6 worm cellular contexts compared by ENCODE assay signal in genomic region chrIV:8032135-8032915, ce11.
TF ChIP-seq lines count a peak whose summit lies in the region.

No protein-coding gene starts in this region.

TF ChIP-seq in whole organism, L1 larva, 84 proteins besides CTCF, POLR2A, EP300 and RAD21 (continues in another document):
- TF ChIP-seq nhr-20 (tag; optimal IDR thresholded peaks at IDR 0.05; lab: Kevin White, UChicago) (peak; percentile 7), pqm-1 (tag; optimal IDR thresholded peaks at IDR 0.05; lab: Kevin White, UChicago) (peak; percentile 83), vab-15 (tag; optimal IDR thresholded peaks at IDR 0.05; lab: Kevin White, UChicago) (no peak), nhr-90 (tag; optimal IDR thresholded peaks at IDR 0.05; lab: Kevin White, UChicago; ENCODE audit: poor library complexity) (no peak), F16B12.6 (tag; optimal IDR thresholded peaks at IDR 0.05; lab: Kevin White, UChicago) (no peak), ceh-88 (GFP tag; IDR thresholded peaks at IDR 0.05; lab: Robert Waterston, UW) (no peak), lin-14 (GFP tag; optimal IDR thresholded peaks at IDR 0.05; lab: Kevin White, UChicago) (peak; percentile 12), C16A3.4 (tag; optimal IDR thresholded peaks at IDR 0.05; lab: Kevin White, UChicago) (no peak), lin-15B (tag; optimal IDR thresholded peaks at IDR 0.05; lab: Kevin White, UChicago) (no peak), jun-1 (tag; optimal IDR thresholded peaks at IDR 0.05; lab: Kevin White, UChicago) (peak; percentile 14), zag-1 (tag; optimal IDR thresholded peaks at IDR 0.05; lab: Kevin White, UChicago) (no peak), ceh-8 (GFP tag; optimal IDR thresholded peaks at IDR 0.05; lab: Kevin White, UChicago) (no peak), zip-4 (GFP tag; optimal IDR thresholded peaks at IDR 0.05; lab: Kevin White, UChicago) (no peak), unc-30 (tag; optimal IDR thresholded peaks at IDR 0.05; lab: Kevin White, UChicago) (no peak), nhr-85 (tag; lab: Kevin White, UChicago) (peak; percentile 10), elt-2 (tag; optimal IDR thresholded peaks at IDR 0.05; lab: Kevin White, UChicago) (peak; percentile 97)

TF ChIP-seq in whole organism, L2 larva, 48 proteins besides CTCF, POLR2A, EP300 and RAD21 (continues in another document):
- TF ChIP-seq unc-39 (tag; optimal IDR thresholded peaks at IDR 0.05; lab: Kevin White, UChicago) (no peak), nhr-129 (tag; optimal IDR thresholded peaks at IDR 0.05; lab: Kevin White, UChicago) (no peak), nhr-6 (tag; optimal IDR thresholded peaks at IDR 0.05; lab: Kevin White, UChicago) (no peak), peb-1 (tag; optimal IDR thresholded peaks at IDR 0.05; lab: Kevin White, UChicago) (no peak), nhr-77 (tag; optimal IDR thresholded peaks at IDR 0.05; lab: Kevin White, UChicago) (no peak), aly-2 (tag; optimal IDR thresholded peaks at IDR 0.05; lab: Kevin White, UChicago) (no peak), nhr-11 (tag; optimal IDR thresholded peaks at IDR 0.05; lab: Kevin White, UChicago) (no peak), F13H6.1 (tag; optimal IDR thresholded peaks at IDR 0.05; lab: Kevin White, UChicago) (peak; percentile 10), zag-1 (tag; optimal IDR thresholded peaks at IDR 0.05; lab: Kevin White, UChicago) (no peak), crh-2 (tag; optimal IDR thresholded peaks at IDR 0.05; lab: Kevin White, UChicago) (peak; percentile 78), unc-55 (GFP tag; optimal IDR thresholded peaks at IDR 0.05; lab: Kevin White, UChicago) (no peak), fos-1 (tag; optimal IDR thresholded peaks at IDR 0.05; lab: Kevin White, UChicago) (peak; percentile 84), egl-27 (tag; optimal IDR thresholded peaks at IDR 0.05; lab: Kevin White, UChicago) (peak; percentile 31), lin-13 (GFP tag; optimal IDR thresholded peaks at IDR 0.05; lab: Kevin White, UChicago) (no peak), elt-3 (tag; optimal IDR thresholded peaks at IDR 0.05; lab: Kevin White, UChicago) (no peak), gmeb-1 (tag; optimal IDR thresholded peaks at IDR 0.05; lab: Kevin White, UChicago) (no peak), nhr-21 (tag; optimal IDR thresholded peaks at IDR 0.05; lab: Kevin White, UChicago) (no peak)

TF ChIP-seq in whole organism, L3 larva, 47 proteins besides CTCF, POLR2A, EP300 and RAD21:
- TF ChIP-seq mdl-1 (tag; optimal IDR thresholded peaks at IDR 0.05; lab: Kevin White, UChicago) (no peak), pqm-1 (tag; optimal IDR thresholded peaks at IDR 0.05; lab: Kevin White, UChicago) (peak; percentile 100), hmg-11 (tag; optimal IDR thresholded peaks at IDR 0.05; lab: Kevin White, UChicago) (no peak), R02D3.7 (tag; optimal IDR thresholded peaks at IDR 0.05; lab: Kevin White, UChicago) (no peak), nhr-67 (tag; optimal IDR thresholded peaks at IDR 0.05; lab: Kevin White, UChicago) (no peak), snpc-4 (tag; optimal IDR thresholded peaks at IDR 0.05; lab: Kevin White, UChicago) (no peak), ceh-9 (tag; optimal IDR thresholded peaks at IDR 0.05; lab: Kevin White, UChicago) (no peak), ceh-82 (tag; optimal IDR thresholded peaks at IDR 0.05; lab: Kevin White, UChicago) (no peak), nhr-11 (tag; optimal IDR thresholded peaks at IDR 0.05; lab: Kevin White, UChicago) (no peak), nhr-28 (tag; optimal IDR thresholded peaks at IDR 0.05; lab: Kevin White, UChicago) (no peak), fkh-10 (GFP tag; optimal IDR thresholded peaks at IDR 0.05; lab: Kevin White, UChicago) (no peak), aly-2 (tag; optimal IDR thresholded peaks at IDR 0.05; lab: Kevin White, UChicago) (no peak), nfya-1 (tag; optimal IDR thresholded peaks at IDR 0.05; lab: Kevin White, UChicago; ENCODE audit: insufficient read depth) (no peak), jun-1 (tag; optimal IDR thresholded peaks at IDR 0.05; lab: Kevin White, UChicago) (peak; percentile 35), pha-4 (tag; optimal IDR thresholded peaks at IDR 0.05; lab: Kevin White, UChicago) (peak; percentile 43), fkh-2 (tag; optimal IDR thresholded peaks at IDR 0.05; lab: Kevin White, UChicago) (no peak), elt-2 (tag; optimal IDR thresholded peaks at IDR 0.05; lab: Kevin White, UChicago) (peak; percentile 98)

TF ChIP-seq in whole organism, L4 larva, 104 proteins besides CTCF, POLR2A, EP300 and RAD21 (continues in another document):
- TF ChIP-seq nhr-10 (tag; optimal IDR thresholded peaks at IDR 0.05; lab: Kevin White, UChicago) (peak; percentile 24), F26F4.8 (GFP tag; conservative IDR thresholded peaks at IDR 0.05; lab: Robert Waterston, UW) (no peak), php-3 (GFP tag; IDR thresholded peaks at IDR 0.05; lab: Robert Waterston, UW) (0 out of 2 replicates have a peak, but pooled peaks have one; percentile 34), hlh-11 (tag; optimal IDR thresholded peaks at IDR 0.05; lab: Kevin White, UChicago) (peak; percentile 88), lin-13 (GFP tag; optimal IDR thresholded peaks at IDR 0.05; lab: Kevin White, UChicago) (no peak), nhr-102 (tag; optimal IDR thresholded peaks at IDR 0.05; lab: Kevin White, UChicago) (peak; percentile 56), nhr-48 (tag; optimal IDR thresholded peaks at IDR 0.05; lab: Kevin White, UChicago) (peak; percentile 74), lsy-2 (tag; optimal IDR thresholded peaks at IDR 0.05; lab: Kevin White, UChicago) (peak in 1 of 2 experiments; percentile 15), ztf-7 (tag; optimal IDR thresholded peaks at IDR 0.05; lab: Kevin White, UChicago) (no peak), cey-2 (tag; optimal IDR thresholded peaks at IDR 0.05; lab: Kevin White, UChicago; ENCODE audit: borderline replicate concordance, insufficient read depth) (peak; percentile 29), mxl-2 (GFP tag; conservative IDR thresholded peaks at IDR 0.05; lab: Robert Waterston, UW) (no peak), pqm-1 (tag; optimal IDR thresholded peaks at IDR 0.05; lab: Kevin White, UChicago) (peak; percentile 98), T20F7.1 (GFP tag; optimal IDR thresholded peaks at IDR 0.05; lab: Kevin White, UChicago) (peak; percentile 33), D1046.2 (GFP tag; IDR thresholded peaks at IDR 0.05; lab: Robert Waterston, UW) (no peak), lin-1 (GFP tag; IDR thresholded peaks at IDR 0.05; lab: Robert Waterston, UW) (peak; percentile 65; the same call in 1 of the 2 replicates), dmd-6 (GFP tag; IDR thresholded peaks at IDR 0.05; lab: Robert Waterston, UW) (peak; percentile 97)

TF ChIP-seq in whole organism, late embryonic, 69 proteins besides CTCF, POLR2A, EP300 and RAD21:
- TF ChIP-seq elt-2 (tag; optimal IDR thresholded peaks at IDR 0.05; lab: Kevin White, UChicago) (peak; percentile 69), ets-4 (tag; optimal IDR thresholded peaks at IDR 0.05; lab: Kevin White, UChicago) (no peak)

TF ChIP-seq in whole organism, young adult, 124 proteins besides CTCF, POLR2A, EP300 and RAD21:
- TF ChIP-seq Y53G8AR.9 (GFP tag; conservative IDR thresholded peaks at IDR 0.05; lab: Robert Waterston, UW), result no peak
- TF ChIP-seq nhr-80 (tag; optimal IDR thresholded peaks at IDR 0.05; lab: Kevin White, UChicago), result peak; percentile 98
- TF ChIP-seq atf-7 (tag; optimal IDR thresholded peaks at IDR 0.05; lab: Kevin White, UChicago), result peak; percentile 81
- no peak for TF ChIP-seq cebp-1 (GFP tag; IDR thresholded peaks at IDR 0.05; lab: Robert Waterston, UW)
- peak; percentile 20 for TF ChIP-seq cebp-1 (tag; optimal IDR thresholded peaks at IDR 0.05; lab: Kevin White, UChicago)
- TF ChIP-seq nhr-120 (GFP tag; IDR thresholded peaks at IDR 0.05; lab: Robert Waterston, UW), result no peak
- TF ChIP-seq egl-44 (GFP tag; IDR thresholded peaks at IDR 0.05; lab: Robert Waterston, UW), result no peak
- peak; percentile 75 for TF ChIP-seq ets-4 (GFP tag; optimal IDR thresholded peaks at IDR 0.05; lab: Kevin White, UChicago)
- peak; percentile 65 for TF ChIP-seq ztf-22 (GFP tag; optimal IDR thresholded peaks at IDR 0.05; lab: Kevin White, UChicago)
- TF ChIP-seq let-607 (tag; optimal IDR thresholded peaks at IDR 0.05; lab: Kevin White, UChicago), result peak; percentile 48 to 69
TF ChIP-seq in whole organism, young adult: peak in this region for 6.
